Worm (Caenorhabditis elegans) whole organism, young adult: Measurements from ENCODE around the gene cyp-34A10.
A peak's percentile ranks its signal among the peaks of the same experiment; 100 is the strongest.

ENCODE experiments used
- B0336.3 ChIP-seq: fragments of 200-800 bp; sonication (Bioruptor generic); IDR thresholded peaks from 2 replicates; pipeline ENCODE4 v1.3.6; 2022; ENCODE audit warnings: missing genetic modification characterization, missing compliant biosample characterization
- D2030.7 ChIP-seq: fragments of 200-800 bp; sonication (Bioruptor generic); IDR thresholded peaks from 2 replicates; pipeline ENCODE4 v1.3.6; 2022; ENCODE audit warnings: missing genetic modification reagents, missing genetic modification characterization, missing compliant biosample characterization
- F33H1.4 ChIP-seq: fragments of 200-800 bp; sonication (Bioruptor generic); IDR thresholded peaks from 2 replicates; pipeline ENCODE4 v1.3.6; 2022; ENCODE audit warnings: missing genetic modification reagents, missing genetic modification characterization, missing compliant biosample characterization
- F39B2.1 ChIP-seq: fragments of 200-800 bp; sonication (Bioruptor generic); IDR thresholded peaks from 2 replicates; pipeline ENCODE4 v1.3.6; 2022; ENCODE audit warnings: missing genetic modification reagents, missing genetic modification characterization, missing compliant biosample characterization
- T07F8.4 ChIP-seq: sonication (generic microtip); optimal IDR thresholded peaks from 2 replicates; lab custom pipeline; 2016; ENCODE audit warnings: mild to moderate bottlenecking, missing genetic modification characterization, moderate library complexity, missing compliant biosample characterization
- Y56A3A.18 ChIP-seq: fragments of 200-800 bp; sonication (Bioruptor generic); IDR thresholded peaks from 2 replicates; pipeline ENCODE4 v1.3.6; 2022; ENCODE audit warnings: missing genetic modification reagents, missing genetic modification characterization, missing compliant biosample characterization
- Y95B8A.8 ChIP-seq: fragments of 200-800 bp; sonication (Bioruptor generic); IDR thresholded peaks from 2 replicates; pipeline ENCODE4 v1.3.6; 2022; ENCODE audit warnings: missing genetic modification reagents, missing genetic modification characterization, missing compliant biosample characterization
- atf-7 ChIP-seq: sonication (generic microtip); optimal IDR thresholded peaks from 2 replicates; lab custom pipeline; 2017; ENCODE audit warnings: mild to moderate bottlenecking, missing genetic modification characterization, missing compliant biosample characterization
- athp-1 ChIP-seq: sonication (generic microtip); optimal IDR thresholded peaks from 2 replicates; lab custom pipeline; 2017; ENCODE audit warnings: mild to moderate bottlenecking, missing genetic modification characterization, missing compliant biosample characterization
- attf-3 ChIP-seq: fragments of 200-800 bp; sonication (Bioruptor generic); conservative IDR thresholded peaks from 2 replicates; pipeline ENCODE4 v1.3.6; 2022; ENCODE audit warnings: missing genetic modification reagents, missing genetic modification characterization, missing compliant biosample characterization
- attf-5 ChIP-seq: fragments of 200-800 bp; sonication (Bioruptor generic); optimal IDR thresholded peaks from 2 replicates; lab custom pipeline; 2018; ENCODE audit warnings: mild to moderate bottlenecking, missing genetic modification characterization, missing compliant biosample characterization
- attf-6 ChIP-seq: fragments of 200-800 bp; sonication (Bioruptor generic); IDR thresholded peaks from 2 replicates; pipeline ENCODE4 v1.3.6; 2022; ENCODE audit warnings: missing genetic modification reagents, missing genetic modification characterization, missing compliant biosample characterization
- bed-1 ChIP-seq: fragments of 200-800 bp; sonication (Bioruptor generic); IDR thresholded peaks from 2 replicates; pipeline ENCODE4 v1.3.6; 2022; ENCODE audit warnings: missing genetic modification reagents, missing genetic modification characterization, missing compliant biosample characterization
- bed-2 ChIP-seq: fragments of 200-800 bp; sonication (Bioruptor generic); IDR thresholded peaks from 2 replicates; pipeline ENCODE4 v1.3.6; 2022; ENCODE audit warnings: missing genetic modification reagents, missing genetic modification characterization, missing compliant biosample characterization
- ccch-3 ChIP-seq: fragments of 200-800 bp; sonication (Bioruptor generic); optimal IDR thresholded peaks from 2 replicates; lab custom pipeline; 2018; ENCODE audit warnings: mild to moderate bottlenecking, missing genetic modification characterization, missing compliant biosample characterization
- ceh-91 ChIP-seq: fragments of 200-800 bp; sonication (Bioruptor generic); IDR thresholded peaks from 2 replicates; pipeline ENCODE4 v1.3.6; 2022; ENCODE audit warnings: missing genetic modification reagents, missing genetic modification characterization, missing compliant biosample characterization
- die-1 ChIP-seq: sonication (generic microtip); optimal IDR thresholded peaks from 2 replicates; lab custom pipeline; 2016; ENCODE audit warnings: missing genotype, mild to moderate bottlenecking, missing genetic modification characterization, missing compliant biosample characterization
- egl-44 ChIP-seq: fragments of 200-800 bp; sonication (Bioruptor generic); IDR thresholded peaks from 2 replicates; pipeline ENCODE4 v1.3.6; 2022; ENCODE audit warnings: missing genetic modification reagents, missing genetic modification characterization, missing compliant biosample characterization
- egrh-3 ChIP-seq: fragments of 200-800 bp; sonication (Bioruptor generic); IDR thresholded peaks from 2 replicates; pipeline ENCODE4 v1.3.6; 2022; ENCODE audit warnings: missing genetic modification reagents, missing genetic modification characterization, missing compliant biosample characterization
- fkh-3 ChIP-seq: sonication (generic microtip); optimal IDR thresholded peaks from 2 replicates; lab custom pipeline; 2016; ENCODE audit warnings: mild to moderate bottlenecking, missing genetic modification characterization, missing compliant biosample characterization
- gei-17 ChIP-seq: fragments of 200-800 bp; sonication (Bioruptor generic); optimal IDR thresholded peaks from 2 replicates; lab custom pipeline; 2018; ENCODE audit warnings: mild to moderate bottlenecking, missing genetic modification characterization, missing compliant biosample characterization
- let-526 ChIP-seq: fragments of 200-800 bp; sonication (Bioruptor generic); IDR thresholded peaks from 2 replicates; pipeline ENCODE4 v1.3.6; 2022; ENCODE audit warnings: missing genetic modification reagents, missing genetic modification characterization, missing compliant biosample characterization
- lin-35 ChIP-seq, 3 experiments: fragments of 150-350 bp in 2 of 3; sonication (generic microtip) in 1 of 3; optimal IDR thresholded peaks; 2 replicates each; lab custom pipeline; 2014 to 2018; ENCODE audit warnings: missing biosample characterization in 3 of 3, missing genetic modification characterization in 3 of 3, missing genetic modification reagents in 3 of 3
- lir-1 ChIP-seq: fragments of 200-800 bp; sonication (Bioruptor generic); conservative IDR thresholded peaks from 2 replicates; pipeline ENCODE4 v1.3.6; 2022; ENCODE audit warnings: missing genetic modification reagents, missing genetic modification characterization, missing compliant biosample characterization
- lsl-1 ChIP-seq: fragments of 200-800 bp; sonication (Bioruptor generic); optimal IDR thresholded peaks from 2 replicates; lab custom pipeline; 2018; ENCODE audit warnings: mild to moderate bottlenecking, missing genetic modification characterization, moderate library complexity, missing compliant biosample characterization
- lsy-27 ChIP-seq: sonication (generic microtip); optimal IDR thresholded peaks from 2 replicates; lab custom pipeline; 2017; ENCODE audit warnings: missing genetic modification characterization, mild to moderate bottlenecking, missing compliant biosample characterization, antibody characterized with exemption, missing genotype, borderline replicate concordance; ENCODE audit not compliant: insufficient read depth
- madf-10 ChIP-seq: sonication (generic microtip); optimal IDR thresholded peaks from 2 replicates; lab custom pipeline; 2016; ENCODE audit warnings: mild to moderate bottlenecking, missing genetic modification characterization, missing compliant biosample characterization
- mes-4 ChIP-seq: sonication (generic microtip); optimal IDR thresholded peaks from 2 replicates; lab custom pipeline; 2016; ENCODE audit warnings: missing genotype, missing genetic modification characterization, missing compliant biosample characterization
- mxl-1 ChIP-seq: sonication (generic microtip); optimal IDR thresholded peaks from 2 replicates; lab custom pipeline; 2016; ENCODE audit warnings: missing genetic modification characterization, missing compliant biosample characterization
- nhr-90 ChIP-seq: sonication (generic microtip); optimal IDR thresholded peaks from 2 replicates; lab custom pipeline; 2016; ENCODE audit warnings: missing genotype, mild to moderate bottlenecking, missing genetic modification characterization, missing compliant biosample characterization
- pbrm-1 ChIP-seq: fragments of 200-800 bp; sonication (Bioruptor generic); IDR thresholded peaks from 2 replicates; pipeline ENCODE4 v1.3.6; 2022; ENCODE audit warnings: missing genetic modification reagents, missing genetic modification characterization, missing compliant biosample characterization
- rec-8 ChIP-seq, 2 experiments: sonication (generic microtip); optimal IDR thresholded peaks; 2 replicates each; lab custom pipeline; 2016; ENCODE audit warnings: mild to moderate bottlenecking in 2 of 2, missing genetic modification characterization in 2 of 2, missing genetic modification reagents in 2 of 2, missing genotype in 2 of 2, missing biosample characterization in 1 of 2, missing compliant biosample characterization in 1 of 2, moderate library complexity in 1 of 2
- snpc-1.3 ChIP-seq: sonication (generic microtip); optimal IDR thresholded peaks from 2 replicates; lab custom pipeline; 2017; ENCODE audit warnings: missing genetic modification characterization, mild to moderate bottlenecking, missing compliant biosample characterization, antibody characterized with exemption, moderate library complexity, missing genotype, missing genetic modification reagents; ENCODE audit not compliant: insufficient read depth
- snpc-3.4 ChIP-seq: sonication (generic microtip); optimal IDR thresholded peaks from 2 replicates; lab custom pipeline; 2017; ENCODE audit warnings: missing genetic modification characterization, mild to moderate bottlenecking, missing compliant biosample characterization, antibody characterized with exemption, moderate library complexity, missing genotype, missing genetic modification reagents
- sptf-2 ChIP-seq: fragments of 200-800 bp; sonication (Bioruptor generic); optimal IDR thresholded peaks from 2 replicates; lab custom pipeline; 2018; ENCODE audit warnings: mild to moderate bottlenecking, missing genetic modification characterization, missing compliant biosample characterization
- tbp1 ChIP-seq: fragments of 200-800 bp; sonication (Bioruptor generic); optimal IDR thresholded peaks from 2 replicates; lab custom pipeline; 2018; ENCODE audit warnings: mild to moderate bottlenecking, missing genetic modification characterization, missing compliant biosample characterization
- tbx-9 ChIP-seq: sonication (generic microtip); optimal IDR thresholded peaks from 2 replicates; lab custom pipeline; 2016; ENCODE audit warnings: borderline replicate concordance, missing genetic modification characterization, inconsistent platforms, missing compliant biosample characterization
- tlf-1 ChIP-seq: fragments of 200-800 bp; sonication (Bioruptor generic); optimal IDR thresholded peaks from 2 replicates; lab custom pipeline; 2018; ENCODE audit warnings: mild to moderate bottlenecking, missing genetic modification characterization, missing compliant biosample characterization
- zfh-2 ChIP-seq: fragments of 200-800 bp; sonication (Bioruptor generic); conservative IDR thresholded peaks from 2 replicates; pipeline ENCODE4 v1.3.6; 2022; ENCODE audit warnings: missing genetic modification reagents, missing genetic modification characterization, missing compliant biosample characterization
- zim-3 ChIP-seq: sonication (generic microtip); optimal IDR thresholded peaks from 2 replicates; lab custom pipeline; 2017; ENCODE audit warnings: mild to moderate bottlenecking, missing genetic modification characterization, moderate library complexity, missing compliant biosample characterization
- ztf-18 ChIP-seq: sonication (generic microtip); optimal IDR thresholded peaks from 2 replicates; lab custom pipeline; 2016; ENCODE audit warnings: missing genotype, mild to moderate bottlenecking, missing genetic modification characterization, missing compliant biosample characterization
- ztf-28 ChIP-seq: fragments of 200-800 bp; sonication (Bioruptor generic); IDR thresholded peaks from 2 replicates; pipeline ENCODE4 v1.3.6; 2022; ENCODE audit warnings: missing genetic modification reagents, missing genetic modification characterization, missing compliant biosample characterization

The cyp-34A10 gene

ce11 chrV:4010170-4010569 lies 37.4 kb upstream of the cyp-34A10 start, which contains the start of gene srh-4:
Gene srh-4, plus strand, starts transcription at chrV:4010470.
- TF ChIP-seq madf-10 (tag; lab: Kevin White, UChicago) (no peak), sptf-2 (GFP tag; lab: Kevin White, UChicago) (no peak), Y95B8A.8 (GFP tag; lab: Robert Waterston, UW) (no peak), rec-8 (tag; optimal IDR thresholded peaks at IDR 0.05; lab: Kevin White, UChicago) (no peak), T07F8.4 (tag; lab: Kevin White, UChicago) (no peak), lsy-27 (tag; lab: Kevin White, UChicago) (no peak), atf-7 (tag; lab: Kevin White, UChicago) (no peak), egrh-3 (no peak), attf-5 (GFP tag; lab: Kevin White, UChicago) (no peak), tlf-1 (GFP tag; lab: Kevin White, UChicago) (no peak), fkh-3 (tag; lab: Kevin White, UChicago) (no peak), ceh-91 (GFP tag; lab: Robert Waterston, UW) (no peak), F39B2.1 (GFP tag; lab: Robert Waterston, UW) (no peak), let-526 (GFP tag; lab: Robert Waterston, UW) (no peak), mxl-1 (no peak), tbx-9 (tag; lab: Kevin White, UChicago) (no peak), die-1 (no peak), pbrm-1 (GFP tag; lab: Robert Waterston, UW) (no peak), egl-44 (GFP tag; lab: Robert Waterston, UW) (no peak)

- no peak for TF ChIP-seq let-526 (GFP tag; lab: Robert Waterston, UW)
Measured at ce11 chrV:4007927-4008326, 35.1 kb upstream of the cyp-34A10 start, which contains the start of gene srh-7. Gene srh-7, plus strand, starts transcription at chrV:4008227.

ce11 chrV:4005219-4005618 lies 32.4 kb upstream of the cyp-34A10 start, which contains the start of gene srh-8:
Gene srh-8, plus strand, starts transcription at chrV:4005519.
- TF ChIP-seq B0336.3, result no peak
- TF ChIP-seq lir-1 (GFP tag; lab: Robert Waterston, UW), result no peak
- TF ChIP-seq attf-3 (GFP tag; lab: Robert Waterston, UW), result no peak
- TF ChIP-seq attf-5 (GFP tag; lab: Kevin White, UChicago), result no peak
- TF ChIP-seq Y56A3A.18 (GFP tag; lab: Robert Waterston, UW), result no peak
- TF ChIP-seq egl-44 (GFP tag; lab: Robert Waterston, UW), result no peak
- TF ChIP-seq D2030.7 (GFP tag; lab: Robert Waterston, UW), result no peak
- no peak for TF ChIP-seq tbp1 (GFP tag; lab: Kevin White, UChicago)
- no peak for TF ChIP-seq attf-6
- TF ChIP-seq lsl-1, result no peak
- TF ChIP-seq snpc-1.3 (tag; lab: Kevin White, UChicago), result no peak
- no peak for TF ChIP-seq fkh-3 (tag; lab: Kevin White, UChicago)
- no peak for TF ChIP-seq athp-1 (tag; lab: Kevin White, UChicago)
- TF ChIP-seq tlf-1 (GFP tag; lab: Kevin White, UChicago), result no peak
- TF ChIP-seq ztf-18 (tag; lab: Kevin White, UChicago), result no peak
- no peak for TF ChIP-seq gei-17 (GFP tag; lab: Kevin White, UChicago)

DNA sequence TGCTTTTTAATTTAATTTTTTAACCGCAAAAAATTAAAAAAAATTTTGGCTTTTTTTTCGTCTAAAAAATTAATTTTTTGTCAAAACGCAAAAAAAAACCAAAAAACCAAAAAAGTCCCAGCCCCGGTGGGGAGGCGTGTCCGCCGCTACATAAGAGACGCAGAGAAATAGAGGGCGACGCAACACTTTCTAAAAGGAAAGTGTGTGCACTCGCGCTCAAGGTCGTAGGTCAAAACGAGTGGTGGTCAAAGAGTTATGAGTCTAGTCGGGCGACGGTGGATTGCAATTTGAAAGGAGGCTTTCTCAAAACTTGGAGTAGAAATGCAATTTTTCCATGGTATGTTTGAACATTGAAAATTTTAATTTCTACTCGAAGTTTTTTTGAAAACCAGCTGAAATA lies 31.8 kb upstream of the cyp-34A10 start:
- TF ChIP-seq snpc-3.4 (tag; lab: Kevin White, UChicago) (no peak), zim-3 (tag; lab: Kevin White, UChicago) (no peak), F33H1.4 (GFP tag; lab: Robert Waterston, UW) (peak; percentile 30; the same call in 1 of the 2 replicates), Y56A3A.18 (GFP tag; lab: Robert Waterston, UW) (no peak), bed-1 (GFP tag; lab: Robert Waterston, UW) (no peak), attf-5 (GFP tag; lab: Kevin White, UChicago) (no peak), zfh-2 (GFP tag; lab: Robert Waterston, UW) (no peak), let-526 (GFP tag; lab: Robert Waterston, UW) (no peak), fkh-3 (tag; lab: Kevin White, UChicago) (no peak), ztf-28 (GFP tag; lab: Robert Waterston, UW) (no peak), pbrm-1 (GFP tag; lab: Robert Waterston, UW) (no peak), nhr-90 (tag; lab: Kevin White, UChicago) (no peak), D2030.7 (GFP tag; lab: Robert Waterston, UW) (peak; percentile 46; the same call in 1 of the 2 replicates), sptf-2 (GFP tag; lab: Kevin White, UChicago) (no peak), lin-35 (GFP tag; optimal IDR thresholded peaks at IDR 0.05; lab: Kevin White, UChicago) (no peak), ccch-3 (GFP tag; lab: Kevin White, UChicago) (no peak), bed-2 (GFP tag; lab: Robert Waterston, UW) (no peak), athp-1 (tag; lab: Kevin White, UChicago) (no peak), mes-4 (tag; lab: Kevin White, UChicago) (no peak)
